Worm (Caenorhabditis elegans) whole organism, L4 larva: ENCODE measurements around the gene syp-1.
A peak's percentile ranks its signal among the peaks of the same experiment; 100 is the strongest.

Experiments
- F10B5.3 ChIP-seq: sonication (generic microtip); optimal IDR thresholded peaks from 2 replicates; lab custom pipeline; 2016; ENCODE audit warnings: mild to moderate bottlenecking, missing genetic modification characterization, missing compliant biosample characterization
- F26F4.8 ChIP-seq: fragments of 200-800 bp; sonication (Bioruptor generic); conservative IDR thresholded peaks from 2 replicates; pipeline ENCODE4 v1.3.6; 2022; ENCODE audit warnings: missing genetic modification characterization, missing compliant biosample characterization
- F44E2.7 ChIP-seq: fragments of 200-800 bp; sonication (Bioruptor generic); IDR thresholded peaks from 2 replicates; pipeline ENCODE4 v2.1.2; 2022; ENCODE audit warnings: missing genetic modification characterization, missing compliant biosample characterization
- T20F7.1 ChIP-seq: fragments of 200-800 bp; sonication (Bioruptor generic); optimal IDR thresholded peaks from 2 replicates; lab custom pipeline; 2018; ENCODE audit warnings: mild to moderate bottlenecking, missing genetic modification characterization, missing compliant biosample characterization
- Y5F2A.4 ChIP-seq: fragments of 200-800 bp; sonication (Bioruptor generic); optimal IDR thresholded peaks from 2 replicates; lab custom pipeline; 2018; ENCODE audit warnings: mild to moderate bottlenecking, missing genetic modification characterization, missing compliant biosample characterization
- Y75B8A.6 ChIP-seq: fragments of 200-800 bp; sonication (Bioruptor generic); IDR thresholded peaks from 2 replicates; pipeline ENCODE4 v1.3.6; 2022; ENCODE audit warnings: missing genetic modification reagents, missing genetic modification characterization, missing compliant biosample characterization
- ZK546.5 ChIP-seq, 2 experiments: sonication (generic microtip); optimal IDR thresholded peaks; 2 replicates each; lab custom pipeline; 2017; ENCODE audit warnings: missing biosample characterization in 2 of 2, missing genetic modification characterization in 2 of 2
- aha-1 ChIP-seq: fragments of 150-350 bp; peaks from one replicate; lab custom pipeline; 2014; ENCODE audit warnings: missing biosample characterization, missing genetic modification characterization
- attf-4 ChIP-seq: sonication (generic microtip); optimal IDR thresholded peaks from 3 replicates; lab custom pipeline; 2017; ENCODE audit warnings: missing biosample characterization, missing genetic modification characterization
- ceh-44 ChIP-seq: fragments of 200-800 bp; sonication (Bioruptor generic); IDR thresholded peaks from 2 replicates; pipeline ENCODE4 v1.3.6; 2022; ENCODE audit warnings: missing genetic modification reagents, missing genetic modification characterization, missing compliant biosample characterization
- cey-2 ChIP-seq: sonication (generic microtip); optimal IDR thresholded peaks from 3 replicates; lab custom pipeline; 2017; ENCODE audit warnings: missing genetic modification characterization, mild to moderate bottlenecking, missing compliant biosample characterization, antibody characterized with exemption, borderline replicate concordance; ENCODE audit not compliant: insufficient read depth
- daf-12 ChIP-seq: fragments of 150-350 bp; optimal IDR thresholded peaks from 2 replicates; lab custom pipeline; 2014; ENCODE audit warnings: missing biosample characterization, missing genetic modification reagents, missing genetic modification characterization
- dmd-9 ChIP-seq: fragments of 200-800 bp; sonication (Bioruptor generic); IDR thresholded peaks from 2 replicates; pipeline ENCODE4 v1.3.6; 2022; ENCODE audit warnings: missing genetic modification reagents, missing genetic modification characterization, missing compliant biosample characterization
- dpl-1 ChIP-seq: fragments of 150-350 bp; optimal IDR thresholded peaks from 2 replicates; lab custom pipeline; 2014; ENCODE audit warnings: missing biosample characterization, missing genetic modification reagents, missing genetic modification characterization
- dve-1 ChIP-seq: sonication (generic microtip); optimal IDR thresholded peaks from 2 replicates; lab custom pipeline; 2017; ENCODE audit warnings: antibody characterized with exemption, mild to moderate bottlenecking, missing genetic modification characterization, missing compliant biosample characterization; ENCODE audit not compliant: insufficient read depth
- egl-27 ChIP-seq: sonication (generic microtip); optimal IDR thresholded peaks from 3 replicates; lab custom pipeline; 2017; ENCODE audit warnings: missing biosample characterization, missing genetic modification reagents, missing genetic modification characterization
- lin-13 ChIP-seq: fragments of 150-350 bp; optimal IDR thresholded peaks from 2 replicates; lab custom pipeline; 2014; ENCODE audit warnings: missing biosample characterization, missing genetic modification reagents, missing genetic modification characterization
- lin-15B ChIP-seq: fragments of 150-350 bp; sonication (generic microtip); optimal IDR thresholded peaks from 3 replicates; lab custom pipeline; 2014; ENCODE audit warnings: missing biosample characterization, missing genetic modification characterization
- lin-29 ChIP-seq: fragments of 200-800 bp; sonication (Bioruptor generic); IDR thresholded peaks from 2 replicates; pipeline ENCODE4 v1.3.6; 2022; ENCODE audit warnings: missing genetic modification reagents, missing genetic modification characterization, missing compliant biosample characterization
- lsy-2 ChIP-seq, 2 experiments: fragments of 150-350 bp in 1 of 2; sonication (generic microtip) in 1 of 2; optimal IDR thresholded peaks; 2 replicates each; lab custom pipeline; 2014 to 2017; ENCODE audit warnings: missing biosample characterization in 2 of 2, missing genetic modification characterization in 2 of 2
- madf-5 ChIP-seq, 2 experiments: fragments of 200-800 bp; sonication (Bioruptor generic); IDR thresholded peaks; 2 replicates each; pipeline ENCODE4 v1.3.6; 2022; ENCODE audit warnings: missing compliant biosample characterization in 2 of 2, missing genetic modification characterization in 2 of 2
- mdl-1 ChIP-seq, 2 experiments: fragments of 150-350 bp in 1 of 2; sonication (generic microtip) in 1 of 2; optimal IDR thresholded peaks; 2 replicates each; lab custom pipeline; 2014 to 2017; ENCODE audit warnings: missing biosample characterization in 2 of 2, missing genetic modification characterization in 2 of 2
- mdt-29 ChIP-seq: fragments of 200-800 bp; sonication (Bioruptor generic); IDR thresholded peaks from 2 replicates; pipeline ENCODE4 v1.3.6; 2022; ENCODE audit warnings: missing genetic modification reagents, missing genetic modification characterization, missing compliant biosample characterization
- mxl-2 ChIP-seq: fragments of 200-800 bp; sonication (Bioruptor generic); conservative IDR thresholded peaks from 2 replicates; pipeline ENCODE4 v1.3.6; 2022; ENCODE audit warnings: missing genetic modification reagents, missing genetic modification characterization, missing compliant biosample characterization
- nhr-111 ChIP-seq: fragments of 200-800 bp; sonication (Bioruptor generic); optimal IDR thresholded peaks from 2 replicates; lab custom pipeline; 2018; ENCODE audit warnings: mild to moderate bottlenecking, missing genetic modification characterization, missing compliant biosample characterization
- nhr-25 ChIP-seq: sonication (generic microtip); optimal IDR thresholded peaks from 2 replicates; lab custom pipeline; 2017; ENCODE audit warnings: missing genetic modification characterization, mild to moderate bottlenecking, missing compliant biosample characterization, antibody characterized with exemption, moderate library complexity, borderline replicate concordance; ENCODE audit not compliant: insufficient read depth
- nhr-28 ChIP-seq: fragments of 150-350 bp; optimal IDR thresholded peaks from 2 replicates; lab custom pipeline; 2014; ENCODE audit warnings: missing biosample characterization, missing genetic modification characterization
- nhr-42 ChIP-seq: fragments of 200-800 bp; sonication (Bioruptor generic); IDR thresholded peaks from 2 replicates; pipeline ENCODE4 v1.3.6; 2022; ENCODE audit warnings: missing genetic modification characterization, missing compliant biosample characterization
- nhr-77 ChIP-seq: fragments of 150-350 bp; optimal IDR thresholded peaks from 2 replicates; lab custom pipeline; 2014; ENCODE audit warnings: missing biosample characterization, missing genetic modification characterization
- pqm-1 ChIP-seq: sonication (generic microtip); optimal IDR thresholded peaks from 2 replicates; lab custom pipeline; 2017; ENCODE audit warnings: missing biosample characterization, missing genetic modification characterization
- saeg-2 ChIP-seq: fragments of 200-800 bp; sonication (Bioruptor generic); IDR thresholded peaks from 2 replicates; pipeline ENCODE4 v1.3.6; 2022; ENCODE audit warnings: missing genetic modification reagents, missing genetic modification characterization, missing compliant biosample characterization
- sdz-12 ChIP-seq: fragments of 200-800 bp; sonication (Bioruptor generic); optimal IDR thresholded peaks from 2 replicates; lab custom pipeline; 2018; ENCODE audit warnings: mild to moderate bottlenecking, missing genetic modification characterization, missing compliant biosample characterization
- snpc-1.2 ChIP-seq: fragments of 200-800 bp; sonication (Bioruptor generic); IDR thresholded peaks from 2 replicates; pipeline ENCODE4 v1.3.6; 2022; ENCODE audit warnings: missing genetic modification reagents, missing genetic modification characterization, missing compliant biosample characterization
- tra-1 ChIP-seq: fragments of 200-800 bp; sonication (Bioruptor generic); IDR thresholded peaks from 2 replicates; pipeline ENCODE4 v1.3.6; 2022; ENCODE audit warnings: missing genetic modification reagents, missing genetic modification characterization, missing compliant biosample characterization
- unc-62 ChIP-seq, 3 experiments: fragments of 150-350 bp in 1 of 3; sonication (generic microtip); optimal IDR thresholded peaks in 2 of 3; peaks in 1 of 3; 1 replicate in 1 of 3; 2 replicates in 2 of 3; lab custom pipeline; 2014 to 2017; ENCODE audit warnings: missing biosample characterization in 3 of 3, missing genetic modification characterization in 3 of 3, missing genetic modification reagents in 3 of 3, missing genotype in 1 of 3
- zag-1 ChIP-seq: fragments of 150-350 bp; optimal IDR thresholded peaks from 2 replicates; lab custom pipeline; 2014; ENCODE audit warnings: missing biosample characterization, missing genetic modification characterization
- zip-11 ChIP-seq: fragments of 200-800 bp; sonication (Bioruptor generic); IDR thresholded peaks from 2 replicates; pipeline ENCODE4 v1.3.6; 2022; ENCODE audit warnings: missing genetic modification characterization, missing compliant biosample characterization
- ztf-7 ChIP-seq: fragments of 150-350 bp; optimal IDR thresholded peaks from 2 replicates; lab custom pipeline; 2014; ENCODE audit warnings: missing biosample characterization, missing genetic modification characterization

The syp-1 gene

DNA sequence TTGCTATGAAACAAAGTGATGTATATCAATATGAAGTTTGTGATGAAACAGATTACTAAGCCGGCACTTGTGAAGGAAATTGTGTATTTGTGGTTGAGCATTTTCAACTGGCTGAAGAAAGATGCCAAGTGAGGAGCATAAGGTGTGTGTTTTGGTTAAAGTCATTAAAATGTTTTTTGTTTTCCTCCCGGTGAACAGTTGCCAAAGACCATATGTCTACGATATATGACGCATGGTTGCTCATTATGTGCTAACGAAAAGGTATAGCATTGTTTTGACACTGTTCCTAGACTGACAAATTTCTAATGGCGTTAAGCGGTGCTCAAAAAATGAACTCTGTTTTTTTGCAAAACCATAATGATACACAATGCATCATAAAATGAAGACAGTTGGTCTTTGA, 12.9 kb downstream of the syp-1 start, which contains the start of gene str-55 (continued):
- TF ChIP-seq sdz-12 (GFP tag; lab: Kevin White, UChicago), result no peak
- no peak for TF ChIP-seq lin-15B (tag; lab: Kevin White, UChicago)
- no peak for TF ChIP-seq F44E2.7 (GFP tag; lab: Robert Waterston, UW)
- no peak for TF ChIP-seq ZK546.5 (tag; optimal IDR thresholded peaks at IDR 0.05; lab: Kevin White, UChicago)

DNA sequence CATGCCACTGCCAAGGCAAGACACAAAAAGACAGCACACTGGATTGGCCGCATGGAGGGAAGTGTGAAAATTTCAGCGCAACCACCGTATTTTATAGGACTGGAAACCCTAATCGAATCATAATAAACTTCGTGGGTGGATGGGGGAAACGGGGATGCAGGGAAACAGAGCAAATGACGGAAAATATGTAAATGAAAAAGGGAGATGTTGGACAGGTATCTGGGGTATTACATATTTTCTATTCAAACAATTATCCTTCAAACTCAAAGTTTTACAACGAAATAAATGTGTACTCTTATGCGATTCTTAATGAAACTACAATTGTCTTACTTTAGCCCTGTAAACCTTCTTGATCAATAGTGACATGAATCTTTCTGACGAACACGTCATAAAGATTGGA, 15.7 kb downstream of the syp-1 start, which contains the start of gene F26D2.16:
F26D2.16 (minus strand) TSS at position 101 of the 400 bp plus-strand sequence.
- TF ChIP-seq aha-1 (peak; percentile 81), ztf-7 (tag; lab: Kevin White, UChicago) (no peak)

DNA sequence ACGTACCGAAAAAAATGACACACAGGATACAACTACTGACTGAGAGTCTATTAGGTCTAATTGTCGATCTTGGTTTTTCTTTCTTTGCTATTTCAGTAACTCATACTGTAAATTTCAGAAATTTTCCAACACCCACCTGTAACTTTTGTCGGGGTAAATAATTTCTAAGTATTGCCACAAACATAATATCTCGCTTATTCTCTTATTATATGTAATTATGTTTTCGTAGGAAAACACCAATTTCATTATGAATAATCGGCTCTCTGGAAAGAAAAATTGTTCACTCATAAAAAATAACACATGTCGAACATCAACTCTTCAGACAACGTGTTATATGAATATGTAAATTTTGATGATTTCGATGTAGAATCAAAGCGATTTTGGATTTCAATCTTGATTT, 16.6 kb downstream of the syp-1 start, which contains the start of gene srw-48:
srw-48 (plus strand) TSS at position 301 of the 400 bp plus-strand sequence.
- TF ChIP-seq sdz-12 (GFP tag; lab: Kevin White, UChicago) (no peak), nhr-111 (GFP tag; lab: Kevin White, UChicago) (no peak), nhr-42 (no peak), zag-1 (tag; lab: Kevin White, UChicago) (no peak), nhr-28 (tag; lab: Kevin White, UChicago) (no peak), mdt-29 (GFP tag; lab: Robert Waterston, UW) (no peak)

DNA sequence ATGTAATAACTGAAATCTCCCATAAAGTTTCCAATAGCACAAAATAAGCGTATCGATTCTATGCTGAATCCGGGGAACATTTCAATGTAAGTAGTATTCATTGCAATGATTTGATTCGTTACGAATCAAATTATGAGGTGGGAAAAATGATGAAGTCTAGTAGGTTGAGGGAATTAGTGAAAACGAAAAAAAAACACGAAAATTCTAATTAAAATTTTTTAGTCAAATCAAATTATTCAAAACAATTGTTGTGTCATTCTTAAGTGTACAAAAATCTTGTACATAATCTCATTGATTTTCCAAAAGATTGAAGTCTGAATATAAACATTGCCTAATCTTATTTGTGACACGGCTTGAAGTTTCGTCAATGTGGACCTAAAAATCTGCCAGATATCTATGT, 20.4 kb downstream of the syp-1 start, which contains the start of gene srw-29:
srw-29 (minus strand) TSS at position 101 of the 400 bp plus-strand sequence.
- TF ChIP-seq unc-62 (GFP tag; optimal IDR thresholded peaks at IDR 0.05 in 1 of 2; lab: Kevin White, UChicago) (no peak), unc-62 (tag; optimal IDR thresholded peaks at IDR 0.05; lab: Kevin White, UChicago) (no peak), nhr-25 (no peak), dmd-9 (GFP tag; lab: Robert Waterston, UW) (no peak), saeg-2 (GFP tag; lab: Robert Waterston, UW) (no peak), nhr-77 (tag; lab: Kevin White, UChicago) (no peak), nhr-28 (tag; lab: Kevin White, UChicago) (no peak), dpl-1 (GFP tag; lab: Kevin White, UChicago) (no peak)

DNA sequence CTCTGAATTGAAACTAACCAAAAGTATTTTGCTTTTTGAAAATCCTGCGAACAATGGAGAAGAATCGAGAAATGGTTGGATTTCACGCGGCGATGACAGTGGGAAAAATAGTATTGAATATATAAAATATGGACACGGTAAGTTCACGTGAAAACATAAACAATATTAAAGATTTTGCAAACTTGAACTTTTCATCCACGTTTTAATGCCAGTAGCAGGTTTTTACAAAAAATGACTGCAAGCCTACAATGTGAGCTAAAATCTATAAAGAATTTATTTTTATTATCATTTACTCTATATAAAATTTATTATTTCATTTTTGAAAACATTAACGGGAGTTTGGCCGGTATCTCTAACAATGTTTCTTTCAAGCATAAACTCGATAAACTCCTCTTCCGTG, 25.4 kb downstream of the syp-1 start, which contains the start of gene F26D2.10:
F26D2.10 (minus strand) TSS at position 101 of the 400 bp plus-strand sequence.
- TF ChIP-seq Y75B8A.6 (GFP tag; lab: Robert Waterston, UW), result no peak
- TF ChIP-seq zip-11 (GFP tag; lab: Robert Waterston, UW), result no peak
- TF ChIP-seq lin-13, result no peak
- TF ChIP-seq mdl-1 (tag; optimal IDR thresholded peaks at IDR 0.05; lab: Kevin White, UChicago), result no peak
- TF ChIP-seq nhr-42, result no peak
- no peak for TF ChIP-seq snpc-1.2 (GFP tag; lab: Robert Waterston, UW)
- no peak for TF ChIP-seq mxl-2
- TF ChIP-seq attf-4 (tag; lab: Kevin White, UChicago), result no peak
- TF ChIP-seq, all 104 proteins: peak for 0

DNA sequence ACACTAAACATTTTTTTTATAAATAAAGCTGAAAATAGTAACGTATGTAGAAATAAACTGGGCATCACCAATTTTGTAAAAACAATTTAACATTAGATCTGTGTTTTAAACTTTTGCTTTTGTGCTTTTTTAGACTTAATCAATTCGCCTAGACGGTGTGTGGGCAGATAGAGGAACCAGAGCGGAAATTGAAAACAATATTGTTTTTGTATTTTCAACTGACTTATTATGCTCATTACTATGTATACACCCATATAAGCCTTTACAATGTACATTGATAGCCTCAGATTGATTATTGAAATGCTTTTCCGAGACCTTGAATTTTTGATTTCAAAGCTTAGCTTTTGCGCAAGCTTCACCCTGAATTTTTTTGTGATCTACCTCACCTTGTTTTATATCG, 25.9 kb downstream of the syp-1 start, which contains the start of gene str-73:
str-73 (plus strand) TSS at position 301 of the 400 bp plus-strand sequence.
- TF ChIP-seq cey-2 (no peak), lsy-2 (tag; optimal IDR thresholded peaks at IDR 0.05; lab: Kevin White, UChicago) (no peak), lin-29 (GFP tag; lab: Robert Waterston, UW) (no peak), madf-5 (GFP tag; IDR thresholded peaks at IDR 0.05; lab: Robert Waterston, UW) (no peak), mxl-2 (no peak), sdz-12 (GFP tag; lab: Kevin White, UChicago) (no peak), F26F4.8 (GFP tag; lab: Robert Waterston, UW) (no peak), daf-12 (tag; lab: Kevin White, UChicago) (no peak), dmd-9 (GFP tag; lab: Robert Waterston, UW) (no peak), ztf-7 (tag; lab: Kevin White, UChicago) (no peak), dve-1 (tag; lab: Kevin White, UChicago) (no peak), tra-1 (GFP tag; lab: Robert Waterston, UW) (no peak), Y5F2A.4 (GFP tag; lab: Kevin White, UChicago) (no peak), pqm-1 (tag; lab: Kevin White, UChicago) (no peak), egl-27 (tag; lab: Kevin White, UChicago) (no peak), nhr-77 (tag; lab: Kevin White, UChicago) (no peak), T20F7.1 (GFP tag; lab: Kevin White, UChicago) (no peak), F10B5.3 (no peak), nhr-25 (no peak), ceh-44 (GFP tag; lab: Robert Waterston, UW) (no peak)
